Fruit fly (Drosophila melanogaster) whole organism, embryonic: ENCODE data around the gene CG42375.
A peak's percentile ranks its signal among the peaks of the same experiment; 100 is the strongest.

Source experiments
- Atf6 ChIP-seq: fragments of 200-800 bp; sonication (Bioruptor generic); IDR thresholded peaks from 2 replicates; pipeline ENCODE4 v1.3.6; 2022; ENCODE audit warnings: missing biosample characterization, missing genetic modification characterization
- CG10321 ChIP-seq: fragments of 200-800 bp; sonication (Bioruptor generic); IDR thresholded peaks from 2 replicates; pipeline ENCODE4 v1.3.6; 2022; ENCODE audit warnings: missing biosample characterization, missing genetic modification characterization
- CG10565 ChIP-seq: fragments of 200-800 bp; sonication (Bioruptor generic); optimal IDR thresholded peaks from 3 replicates; lab custom pipeline; 2016; ENCODE audit warnings: missing biosample characterization, mild to moderate bottlenecking, missing genetic modification characterization
- CG13775 ChIP-seq: fragments of 200-800 bp; sonication (Bioruptor generic); optimal IDR thresholded peaks from 3 replicates; lab custom pipeline; 2017; ENCODE audit warnings: missing biosample characterization, mild to moderate bottlenecking, missing genetic modification characterization
- CG2120 ChIP-seq: fragments of 200-800 bp; sonication (Bioruptor generic); optimal IDR thresholded peaks from 3 replicates; lab custom pipeline; 2016; ENCODE audit warnings: missing biosample characterization, missing genetic modification characterization
- CG31365 ChIP-seq: fragments of 200-800 bp; sonication (Bioruptor generic); optimal IDR thresholded peaks from 2 replicates; lab custom pipeline; 2018; ENCODE audit warnings: missing biosample characterization, mild to moderate bottlenecking, missing genetic modification characterization
- CrebB ChIP-seq: fragments of 200-800 bp; sonication (Bioruptor generic); optimal IDR thresholded peaks from 3 replicates; lab custom pipeline; 2018; ENCODE audit warnings: missing biosample characterization, mild to moderate bottlenecking, missing genetic modification characterization
- D ChIP-seq, 2 experiments: fragments of 200-800 bp in 1 of 2; fragments of >200 bp in 1 of 2; sonication (Bioruptor generic) in 1 of 2; optimal IDR thresholded peaks; 2 replicates in 1 of 2; 3 replicates in 1 of 2; lab custom pipeline; 2017; ENCODE audit warnings: mild to moderate bottlenecking in 1 of 2, missing biosample characterization in 1 of 2, missing genetic modification characterization in 1 of 2, missing genetic modification reagents in 1 of 2
- Dad ChIP-seq: fragments of 200-800 bp; sonication (Bioruptor generic); optimal IDR thresholded peaks from 3 replicates; lab custom pipeline; 2016; ENCODE audit warnings: missing biosample characterization, missing genetic modification characterization
- Dbx ChIP-seq: fragments of 200-800 bp; sonication (Bioruptor generic); IDR thresholded peaks from 3 replicates; pipeline ENCODE4 v1.3.6; 2022; ENCODE audit warnings: missing biosample characterization, missing genetic modification characterization
- Deaf1 ChIP-seq: fragments of 200-800 bp; optimal IDR thresholded peaks from 3 replicates; lab custom pipeline; 2019; ENCODE audit warnings: missing biosample characterization, mild to moderate bottlenecking, missing genetic modification characterization, moderate library complexity
- E2f2 ChIP-seq: fragments of 200-800 bp; sonication (Bioruptor generic); IDR thresholded peaks from 2 replicates; pipeline ENCODE4 v1.3.6; 2022; ENCODE audit warnings: missing biosample characterization, missing genetic modification characterization
- H2.0 ChIP-seq: fragments of 200-800 bp; sonication (Bioruptor generic); IDR thresholded peaks from 2 replicates; pipeline ENCODE4 v1.3.6; 2022; ENCODE audit warnings: missing biosample characterization, missing genetic modification characterization
- MTF-1 ChIP-seq: fragments of 200-800 bp; sonication (Bioruptor generic); optimal IDR thresholded peaks from 2 replicates; lab custom pipeline; 2018; ENCODE audit warnings: missing biosample characterization, mild to moderate bottlenecking, missing genetic modification characterization, borderline replicate concordance
- NC2α ChIP-seq: fragments of 200-800 bp; sonication (Bioruptor generic); optimal IDR thresholded peaks from 2 replicates; lab custom pipeline; 2016; ENCODE audit warnings: missing biosample characterization, missing genetic modification characterization
- Ravus ChIP-seq: fragments of 200-800 bp; sonication (Bioruptor generic); IDR thresholded peaks from 2 replicates; pipeline ENCODE4 v1.3.6; 2022; ENCODE audit warnings: missing biosample characterization, missing genetic modification characterization
- Stat92E ChIP-seq, 3 experiments: fragments of >200 bp in 2 of 3; fragments of 200-800 bp in 1 of 3; sonication (Bioruptor generic) in 1 of 3; optimal IDR thresholded peaks; 2 replicates each; lab custom pipeline; 2017 to 2019; ENCODE audit warnings: missing biosample characterization in 3 of 3, missing genetic modification characterization in 3 of 3, mild to moderate bottlenecking in 1 of 3, moderate library complexity in 1 of 3
- Vsx1 ChIP-seq: fragments of 200-800 bp; sonication (Bioruptor generic); optimal IDR thresholded peaks from 2 replicates; lab custom pipeline; 2017; ENCODE audit warnings: missing biosample characterization, mild to moderate bottlenecking, missing genetic modification characterization, missing genetic modification reagents
- amos ChIP-seq: fragments of 200-800 bp; sonication (Bioruptor generic); IDR thresholded peaks from 2 replicates; pipeline ENCODE4 v1.3.6; 2022; ENCODE audit warnings: missing biosample characterization, missing genetic modification characterization; ENCODE audit not compliant: partially characterized antibody
- aop ChIP-seq: fragments of 200-800 bp; sonication (Bioruptor generic); IDR thresholded peaks from 2 replicates; pipeline ENCODE4 v1.3.6; 2022; ENCODE audit warnings: missing biosample characterization, missing genetic modification characterization
- bigmax ChIP-seq: fragments of 200-800 bp; sonication (Bioruptor generic); optimal IDR thresholded peaks from 2 replicates; lab custom pipeline; 2018; ENCODE audit warnings: missing biosample characterization, mild to moderate bottlenecking, missing genetic modification characterization
- bowl ChIP-seq: fragments of 200-800 bp; sonication (Bioruptor generic); IDR thresholded peaks from 2 replicates; pipeline ENCODE4 v1.3.6; 2022; ENCODE audit warnings: missing biosample characterization, missing genetic modification characterization
- cg ChIP-seq: fragments of 200-800 bp; sonication (Bioruptor generic); optimal IDR thresholded peaks from 3 replicates; lab custom pipeline; 2019; ENCODE audit warnings: missing biosample characterization, mild to moderate bottlenecking, missing genetic modification characterization, moderate library complexity
- chinmo ChIP-seq: fragments of 200-800 bp; sonication (Bioruptor generic); IDR thresholded peaks from 4 replicates; pipeline ENCODE4 v1.3.6; 2022; ENCODE audit warnings: missing biosample characterization, missing genetic modification characterization; ENCODE audit not compliant: partially characterized antibody
- crc ChIP-seq: fragments of 200-800 bp; sonication (Bioruptor generic); optimal IDR thresholded peaks from 2 replicates; lab custom pipeline; 2016; ENCODE audit warnings: missing biosample characterization, missing genetic modification characterization
- crp ChIP-seq, 2 experiments: fragments of 200-800 bp; sonication (Bioruptor generic); optimal IDR thresholded peaks; 2 replicates in 1 of 2; 3 replicates in 1 of 2; lab custom pipeline; 2017; ENCODE audit warnings: missing biosample characterization in 2 of 2, missing genetic modification characterization in 2 of 2, mild to moderate bottlenecking in 1 of 2, moderate library complexity in 1 of 2
- cwo ChIP-seq: fragments of 200-800 bp; sonication (Bioruptor generic); optimal IDR thresholded peaks from 3 replicates; lab custom pipeline; 2017; ENCODE audit warnings: missing biosample characterization, missing genetic modification characterization, mild to moderate bottlenecking, moderate library complexity, missing genetic modification reagents
- da ChIP-seq: fragments of 200-800 bp; sonication (Bioruptor generic); optimal IDR thresholded peaks from 2 replicates; lab custom pipeline; 2016; ENCODE audit warnings: missing biosample characterization, missing genetic modification characterization
- grau ChIP-seq: fragments of 200-800 bp; optimal IDR thresholded peaks from 3 replicates; lab custom pipeline; 2019; ENCODE audit warnings: missing biosample characterization, mild to moderate bottlenecking, missing genetic modification characterization, moderate library complexity
- her ChIP-seq: fragments of 200-800 bp; sonication (Bioruptor generic); optimal IDR thresholded peaks from 2 replicates; lab custom pipeline; 2016; ENCODE audit warnings: missing biosample characterization, missing genetic modification characterization
- kah ChIP-seq: fragments of 200-800 bp; sonication (Bioruptor generic); optimal IDR thresholded peaks from 2 replicates; lab custom pipeline; 2018; ENCODE audit warnings: missing biosample characterization, mild to moderate bottlenecking, missing genetic modification characterization
- ken ChIP-seq: fragments of 200-800 bp; sonication (Bioruptor generic); IDR thresholded peaks from 3 replicates; pipeline ENCODE4 v1.3.6; 2022; ENCODE audit warnings: missing biosample characterization, missing genetic modification characterization
- kni ChIP-seq: fragments of 200-800 bp; sonication (Bioruptor generic); optimal IDR thresholded peaks from 3 replicates; lab custom pipeline; 2017; ENCODE audit warnings: mild to moderate bottlenecking, missing biosample characterization, missing genetic modification reagents, missing genetic modification characterization
- lbe ChIP-seq: fragments of 200-800 bp; sonication (Bioruptor generic); optimal IDR thresholded peaks from 2 replicates; lab custom pipeline; 2016; ENCODE audit warnings: missing biosample characterization, mild to moderate bottlenecking, missing genetic modification characterization
- mirr ChIP-seq: fragments of 200-800 bp; sonication (Bioruptor generic); optimal IDR thresholded peaks from 3 replicates; lab custom pipeline; 2018; ENCODE audit warnings: missing biosample characterization, mild to moderate bottlenecking, missing genetic modification characterization
- oc ChIP-seq: fragments of 200-800 bp; sonication (Bioruptor generic); optimal IDR thresholded peaks from 2 replicates; lab custom pipeline; 2018; ENCODE audit warnings: missing biosample characterization, mild to moderate bottlenecking, missing genetic modification characterization, moderate library complexity
- otp ChIP-seq: fragments of 200-800 bp; sonication (Bioruptor generic); IDR thresholded peaks from 3 replicates; pipeline ENCODE4, ENCODE4 v1.3.6; 2022; ENCODE audit warnings: missing biosample characterization, missing genetic modification characterization
- run ChIP-seq: fragments of 200-800 bp; sonication (Bioruptor generic); optimal IDR thresholded peaks from 3 replicates; lab custom pipeline; 2018; ENCODE audit warnings: missing biosample characterization, mild to moderate bottlenecking, missing genetic modification characterization
- sna ChIP-seq: fragments of 200-800 bp; sonication (Bioruptor generic); IDR thresholded peaks from 2 replicates; pipeline ENCODE4 v1.3.6; 2022; ENCODE audit warnings: missing biosample characterization, missing genetic modification characterization; ENCODE audit not compliant: partially characterized antibody
- sob ChIP-seq: fragments of 200-800 bp; sonication (Bioruptor generic); IDR thresholded peaks from 2 replicates; pipeline ENCODE4 v1.3.6; 2022; ENCODE audit warnings: missing biosample characterization, missing genetic modification characterization
- sqz ChIP-seq: fragments of 200-800 bp; sonication (Bioruptor generic); optimal IDR thresholded peaks from 3 replicates; lab custom pipeline; 2018; ENCODE audit warnings: missing biosample characterization, mild to moderate bottlenecking, missing genetic modification characterization
- stc ChIP-seq: fragments of 200-800 bp; sonication (Bioruptor generic); IDR thresholded peaks from 2 replicates; pipeline ENCODE4 v1.3.6; 2022; ENCODE audit warnings: missing biosample characterization, missing genetic modification characterization
- toy ChIP-seq: fragments of 200-800 bp; sonication (Bioruptor generic); IDR thresholded peaks from 2 replicates; pipeline ENCODE4 v1.3.6; 2022; ENCODE audit warnings: missing biosample characterization, missing genetic modification characterization
- twi ChIP-seq: fragments of 200-800 bp; optimal IDR thresholded peaks from 2 replicates; lab custom pipeline; 2019; ENCODE audit warnings: missing biosample characterization, mild to moderate bottlenecking, missing genetic modification characterization, moderate library complexity
- unc-4 ChIP-seq: fragments of 200-800 bp; sonication (Bioruptor generic); IDR thresholded peaks from 2 replicates; pipeline ENCODE4 v1.3.6; 2022; ENCODE audit warnings: missing biosample characterization, missing genetic modification characterization; ENCODE audit not compliant: partially characterized antibody
- unpg ChIP-seq: fragments of 200-800 bp; sonication (Bioruptor generic); optimal IDR thresholded peaks from 3 replicates; lab custom pipeline; 2018; ENCODE audit warnings: missing biosample characterization, mild to moderate bottlenecking, missing genetic modification characterization, moderate library complexity
- wdn ChIP-seq: fragments of 200-800 bp; sonication (Bioruptor generic); IDR thresholded peaks from 2 replicates; pipeline ENCODE4 v1.3.6; 2022; ENCODE audit warnings: missing biosample characterization, missing genetic modification characterization
- zfh1 ChIP-seq: fragments of 200-800 bp; sonication (Bioruptor generic); IDR thresholded peaks from 3 replicates; pipeline ENCODE4 v1.3.6; 2022; ENCODE audit warnings: missing biosample characterization, missing genetic modification characterization

The CG42375 gene

dm6 chr3R:13812736-13813250, 33.4 kb downstream of the CG42375 start, which contains the start of the genes tal-1A, tal-2A, tal-3A and tal-AA (continued):
- TF ChIP-seq Dbx (GFP tag; lab: Robert Waterston, UW) = 0 out of 3 replicates have a peak, but pooled peaks have one; percentile 43
- TF ChIP-seq CG13775 = no peak
- peak; percentile 10 for TF ChIP-seq CrebB (tag; lab: Kevin White, UChicago)
- TF ChIP-seq crc (GFP tag; lab: Kevin White, UChicago) = no peak
- TF ChIP-seq unc-4 (GFP tag; lab: Robert Waterston, UW) = 0 out of 2 replicates have a peak, but pooled peaks have one; percentile 30
- peak; percentile 58 for TF ChIP-seq sqz
- peak; percentile 47 for TF ChIP-seq mirr
- peak; percentile 8; the same call in 1 of the 2 replicates for TF ChIP-seq amos (GFP tag; lab: Robert Waterston, UW)
- TF ChIP-seq Atf6 = peak; percentile 55
- peak; percentile 49 for TF ChIP-seq cwo (GFP tag; lab: Kevin White, UChicago)
- TF ChIP-seq wdn (GFP tag; lab: Robert Waterston, UW) = 0 out of 2 replicates have a peak, but pooled peaks have one; percentile 52
- no peak for TF ChIP-seq H2.0 (GFP tag; lab: Robert Waterston, UW)
- TF ChIP-seq CG10321 = 0 out of 2 replicates have a peak, but pooled peaks have one; percentile 27
- peak; percentile 38 for TF ChIP-seq CG31365
- peak; percentile 87 for TF ChIP-seq lbe (GFP tag; lab: Kevin White, UChicago)
- peak; percentile 4; the same call in 1 of the 2 replicates for TF ChIP-seq stc (GFP tag; lab: Robert Waterston, UW)
- TF ChIP-seq chinmo (GFP tag; lab: Robert Waterston, UW) = peak; percentile 86; the same call in 2 of the 4 replicates
- TF ChIP-seq kni = peak; percentile 42
- TF ChIP-seq bowl (GFP tag; lab: Robert Waterston, UW) = peak; percentile 59; the same call in 1 of the 2 replicates
- peak; percentile 30 for TF ChIP-seq Vsx1 (GFP tag; lab: Kevin White, UChicago)
- peak; percentile 77 for TF ChIP-seq cg (GFP tag; lab: Kevin White, UChicago)
- peak in 1 of 2 experiments; percentile 73 for TF ChIP-seq crp (GFP tag; optimal IDR thresholded peaks at IDR 0.05; lab: Kevin White, UChicago)
- peak; percentile 76 for TF ChIP-seq sna
- TF ChIP-seq grau (tag; lab: Kevin White, UChicago) = no peak
- 0 out of 2 replicates have a peak, but pooled peaks have one; percentile 24 for TF ChIP-seq aop (GFP tag; lab: Robert Waterston, UW)
- TF ChIP-seq CG2120 = no peak
- TF ChIP-seq E2f2 (GFP tag; lab: Robert Waterston, UW) = peak; percentile 19; the same call in 1 of the 2 replicates
- TF ChIP-seq twi (tag; lab: Kevin White, UChicago) = peak; percentile 19
- no peak for TF ChIP-seq Dad (GFP tag; lab: Kevin White, UChicago)
- TF ChIP-seq kah (GFP tag; lab: Kevin White, UChicago) = peak; percentile 45
- peak; percentile 7 for TF ChIP-seq MTF-1 (GFP tag; lab: Kevin White, UChicago)
- TF ChIP-seq her = peak; percentile 18
- 0 out of 3 replicates have a peak, but pooled peaks have one; percentile 19 for TF ChIP-seq ken (GFP tag; lab: Robert Waterston, UW)
- no peak for TF ChIP-seq run (tag; lab: Kevin White, UChicago)
- TF ChIP-seq zfh1 (GFP tag; lab: Robert Waterston, UW) = peak; percentile 54; the same call in 1 of the 3 replicates
- TF ChIP-seq CG10565 (GFP tag; lab: Kevin White, UChicago) = no peak
- peak in 1 of 3 experiments; percentile 57 for TF ChIP-seq Stat92E (GFP tag; optimal IDR thresholded peaks at IDR 0.05; lab: Kevin White, UChicago)
- peak; percentile 65; the same call in 1 of the 3 replicates for TF ChIP-seq otp (GFP tag; lab: Robert Waterston, UW)
- TF ChIP-seq unpg (GFP tag; lab: Kevin White, UChicago) = peak; percentile 6
- TF ChIP-seq D (optimal IDR thresholded peaks at IDR 0.05; lab: Kevin White, UChicago) = peak; percentile 80
- no peak for TF ChIP-seq D (GFP tag; optimal IDR thresholded peaks at IDR 0.05; lab: Kevin White, UChicago)
- no peak for TF ChIP-seq toy (GFP tag; lab: Robert Waterston, UW)
- peak; percentile 39 for TF ChIP-seq Deaf1 (tag; lab: Kevin White, UChicago)
- TF ChIP-seq sob (GFP tag; lab: Robert Waterston, UW) = peak; percentile 48; the same call in 1 of the 2 replicates
- TF ChIP-seq oc = peak; percentile 26
- TF ChIP-seq NC2α = peak; percentile 60
- no peak for TF ChIP-seq bigmax (GFP tag; lab: Kevin White, UChicago)
- no peak for TF ChIP-seq da
- TF ChIP-seq Ravus (GFP tag; lab: Robert Waterston, UW) = no peak
